In the genomic region with DNA sequence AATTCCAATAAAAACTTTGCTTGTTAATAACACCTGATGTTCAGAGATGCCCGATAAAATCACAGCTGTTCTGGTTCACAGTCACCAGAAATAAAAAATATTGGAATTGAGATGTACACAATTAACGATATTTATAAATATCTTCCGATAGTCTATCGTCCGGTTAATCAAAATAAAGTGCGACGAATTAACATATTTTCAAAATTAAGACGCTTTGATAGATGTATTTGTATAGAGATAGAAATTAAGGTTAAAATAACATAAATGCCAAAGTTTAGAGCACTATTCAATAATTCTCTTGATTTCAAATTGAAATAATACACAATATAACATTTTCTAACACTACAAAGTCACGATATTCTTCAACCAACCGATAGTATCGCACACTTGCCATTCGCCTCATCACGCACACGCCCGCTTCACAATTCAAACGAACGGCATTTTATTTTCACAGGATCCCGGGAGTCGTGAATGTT, we compare ENCODE assay signal across 1 fruit fly cellular context.
TF ChIP-seq lines count a peak whose summit lies in the region.

Gene CG3281, minus strand, starts transcription at position 67 of the 476 bp plus-strand sequence.
Gene aurA, plus strand, starts transcription at position 386 of the 476 bp plus-strand sequence.

TF ChIP-seq in whole organism, embryonic, 481 proteins besides CTCF, POLR2A, EP300 and RAD21 (continued from another document and continues in another):
- TF ChIP-seq Hr39 (optimal IDR thresholded peaks at IDR 0.05; lab: Kevin White, UChicago) (no peak), rib (GFP tag; IDR thresholded peaks at IDR 0.05; lab: Robert Waterston, UW) (no peak), sqz (GFP tag; optimal IDR thresholded peaks at IDR 0.05; lab: Kevin White, UChicago) (peak; percentile 73), CG4854 (GFP tag; optimal IDR thresholded peaks at IDR 0.05; lab: Kevin White, UChicago) (no peak), CG10209 (GFP tag; optimal IDR thresholded peaks at IDR 0.05; lab: Kevin White, UChicago) (peak; percentile 56), gcm2 (GFP tag; optimal IDR thresholded peaks at IDR 0.05; lab: Kevin White, UChicago) (no peak), dmrt99B (tag; optimal IDR thresholded peaks at IDR 0.05; lab: Kevin White, UChicago) (no peak), CG8089 (GFP tag; optimal IDR thresholded peaks at IDR 0.05; lab: Kevin White, UChicago) (peak; percentile 38), NC2α (GFP tag; optimal IDR thresholded peaks at IDR 0.05; lab: Kevin White, UChicago) (peak; percentile 14), wek (GFP tag; optimal IDR thresholded peaks at IDR 0.05; lab: Kevin White, UChicago) (no peak), scrt (GFP tag; optimal IDR thresholded peaks at IDR 0.05; lab: Kevin White, UChicago) (no peak), schlank (tag; optimal IDR thresholded peaks at IDR 0.05; lab: Kevin White, UChicago) (peak; percentile 27), Dfd (GFP tag; optimal IDR thresholded peaks at IDR 0.05; lab: Kevin White, UChicago) (no peak), knrl (GFP tag; IDR thresholded peaks at IDR 0.05; lab: Robert Waterston, UW; ENCODE audit: partially characterized antibody) (peak; percentile 99), Gsc (GFP tag; IDR thresholded peaks at IDR 0.05; lab: Robert Waterston, UW) (no peak), Atf3 (GFP tag; optimal IDR thresholded peaks at IDR 0.05; lab: Kevin White, UChicago) (peak; percentile 49), CG7556 (GFP tag; optimal IDR thresholded peaks at IDR 0.05; lab: Kevin White, UChicago) (peak; percentile 54), pfk (GFP tag; optimal IDR thresholded peaks at IDR 0.05; lab: Kevin White, UChicago) (no peak), NFAT (GFP tag; IDR thresholded peaks at IDR 0.05; lab: Robert Waterston, UW) (peak; percentile 4; the same call in 1 of the 2 replicates), CG4282 (GFP tag; optimal IDR thresholded peaks at IDR 0.05; lab: Kevin White, UChicago) (peak; percentile 36), CG5245 (GFP tag; optimal IDR thresholded peaks at IDR 0.05; lab: Kevin White, UChicago) (peak; percentile 32), Hmx (GFP tag; optimal IDR thresholded peaks at IDR 0.05; lab: Kevin White, UChicago) (peak; percentile 68), org-1 (GFP tag; optimal IDR thresholded peaks at IDR 0.05; lab: Kevin White, UChicago) (no peak), esg (GFP tag; conservative IDR thresholded peaks at IDR 0.05; lab: Robert Waterston, UW) (peak; percentile 49; the same call in 1 of the 2 replicates), fd102C (GFP tag; optimal IDR thresholded peaks at IDR 0.05; lab: Kevin White, UChicago) (no peak), CG5953 (GFP tag; IDR thresholded peaks at IDR 0.05; lab: Robert Waterston, UW) (no peak), CG8281 (tag; optimal IDR thresholded peaks at IDR 0.05; lab: Kevin White, UChicago) (no peak), Bgb (GFP tag; IDR thresholded peaks at IDR 0.05; lab: Robert Waterston, UW; ENCODE audit: partially characterized antibody) (peak; percentile 93), CG6813 (GFP tag; optimal IDR thresholded peaks at IDR 0.05; lab: Kevin White, UChicago) (no peak), CG4617 (GFP tag; optimal IDR thresholded peaks at IDR 0.05; lab: Kevin White, UChicago; ENCODE audit: borderline replicate concordance) (peak; percentile 71), NfI (GFP tag; optimal IDR thresholded peaks at IDR 0.05; lab: Kevin White, UChicago) (peak; percentile 63), gt (GFP tag; IDR thresholded peaks at IDR 0.05; lab: Robert Waterston, UW) (no peak), CG17568 (GFP tag; optimal IDR thresholded peaks at IDR 0.05; lab: Kevin White, UChicago) (no peak), CG9727 (GFP tag; optimal IDR thresholded peaks at IDR 0.05; lab: Kevin White, UChicago) (peak; percentile 76), CG10462 (GFP tag; optimal IDR thresholded peaks at IDR 0.05; lab: Kevin White, UChicago) (peak; percentile 48), HmgD (GFP tag; optimal IDR thresholded peaks at IDR 0.05; lab: Kevin White, UChicago) (peak; percentile 64), ATbp (GFP tag; optimal IDR thresholded peaks at IDR 0.05; lab: Kevin White, UChicago) (no peak), Oli (tag; optimal IDR thresholded peaks at IDR 0.05; lab: Kevin White, UChicago) (peak; percentile 44), B-H1 (GFP tag; IDR thresholded peaks at IDR 0.05; lab: Robert Waterston, UW) (no peak), Lhr (GFP tag; optimal IDR thresholded peaks at IDR 0.05; lab: Kevin White, UChicago) (peak; percentile 77), CG6791 (GFP tag; IDR thresholded peaks at IDR 0.05; lab: Robert Waterston, UW; ENCODE audit: partially characterized antibody) (peak; percentile 92), Lpt (GFP tag; optimal IDR thresholded peaks at IDR 0.05; lab: Kevin White, UChicago) (no peak), CG4820 (GFP tag; optimal IDR thresholded peaks at IDR 0.05; lab: Kevin White, UChicago) (peak; percentile 54), slp2 (GFP tag; optimal IDR thresholded peaks at IDR 0.05; lab: Kevin White, UChicago) (peak; percentile 66), CG14965 (GFP tag; optimal IDR thresholded peaks at IDR 0.05; lab: Kevin White, UChicago; ENCODE audit: borderline replicate concordance) (no peak), nmo (GFP tag; optimal IDR thresholded peaks at IDR 0.05; lab: Kevin White, UChicago) (peak; percentile 88), hkb (optimal IDR thresholded peaks at IDR 0.05; lab: Kevin White, UChicago) (no peak), hkb (GFP tag; IDR thresholded peaks at IDR 0.05; lab: Robert Waterston, UW) (0 out of 2 replicates have a peak, but pooled peaks have one; percentile 40), CG7839 (tag; optimal IDR thresholded peaks at IDR 0.05; lab: Kevin White, UChicago) (peak; percentile 71), CG9797 (GFP tag; optimal IDR thresholded peaks at IDR 0.05; lab: Kevin White, UChicago) (peak; percentile 57), CG2120 (GFP tag; optimal IDR thresholded peaks at IDR 0.05; lab: Kevin White, UChicago) (peak; percentile 90), en (GFP tag; optimal IDR thresholded peaks at IDR 0.05; lab: Kevin White, UChicago) (no peak), CG3407 (GFP tag; optimal IDR thresholded peaks at IDR 0.05; lab: Kevin White, UChicago) (peak; percentile 1), CG5180 (GFP tag; optimal IDR thresholded peaks at IDR 0.05; lab: Kevin White, UChicago) (no peak), Pdp1 (GFP tag; optimal IDR thresholded peaks at IDR 0.05; lab: Kevin White, UChicago) (peak; percentile 78 to 82), CG17385 (GFP tag; optimal IDR thresholded peaks at IDR 0.05; lab: Kevin White, UChicago) (peak; percentile 44), C15 (GFP tag; IDR thresholded peaks at IDR 0.05; lab: Robert Waterston, UW) (no peak), CG11247 (GFP tag; IDR thresholded peaks at IDR 0.05; lab: Robert Waterston, UW) (peak; percentile 55), CG16779 (GFP tag; IDR thresholded peaks at IDR 0.05; lab: Robert Waterston, UW) (no peak), CG32767 (GFP tag; IDR thresholded peaks at IDR 0.05; lab: Robert Waterston, UW) (peak; percentile 31; the same call in 1 of the 2 replicates), ranshi (GFP tag; IDR thresholded peaks at IDR 0.05; lab: Robert Waterston, UW) (peak; percentile 25; the same call in 1 of the 2 replicates), CG6683 (GFP tag; optimal IDR thresholded peaks at IDR 0.05; lab: Kevin White, UChicago) (no peak), E2f1 (GFP tag; IDR thresholded peaks at IDR 0.05; lab: Robert Waterston, UW) (peak; percentile 38), btn (GFP tag; optimal IDR thresholded peaks at IDR 0.05; lab: Kevin White, UChicago) (no peak), lmd (GFP tag; IDR thresholded peaks at IDR 0.05; lab: Robert Waterston, UW) (peak; percentile 60; the same call in 1 of the 2 replicates), CG10366 (GFP tag; IDR thresholded peaks at IDR 0.05; lab: Robert Waterston, UW) (peak; percentile 21; the same call in 1 of the 2 replicates), CG12299 (tag; optimal IDR thresholded peaks at IDR 0.05; lab: Kevin White, UChicago) (peak; percentile 10), ERR (GFP tag; optimal IDR thresholded peaks at IDR 0.05; lab: Kevin White, UChicago) (peak; percentile 64), croc (GFP tag; conservative IDR thresholded peaks at IDR 0.05; lab: Robert Waterston, UW) (peak; percentile 35), Abd-B (GFP tag; optimal IDR thresholded peaks at IDR 0.05; lab: Kevin White, UChicago) (peak; percentile 87), jing (GFP tag; optimal IDR thresholded peaks at IDR 0.05; lab: Kevin White, UChicago) (no peak), CG7786 (GFP tag; optimal IDR thresholded peaks at IDR 0.05; lab: Kevin White, UChicago) (peak; percentile 82), CG10267 (tag; optimal IDR thresholded peaks at IDR 0.05; lab: Kevin White, UChicago) (peak; percentile 98), ftz-f1 (GFP tag; optimal IDR thresholded peaks at IDR 0.05; lab: Kevin White, UChicago) (no peak), nau (GFP tag; optimal IDR thresholded peaks at IDR 0.05; lab: Kevin White, UChicago) (no peak), Doc2 (GFP tag; IDR thresholded peaks at IDR 0.05; lab: Robert Waterston, UW) (no peak), Dll (GFP tag; IDR thresholded peaks at IDR 0.05; lab: Robert Waterston, UW; ENCODE audit: partially characterized antibody) (peak; percentile 99), psq (GFP tag; optimal IDR thresholded peaks at IDR 0.05; lab: Kevin White, UChicago) (peak; percentile 49), CG1233 (GFP tag; optimal IDR thresholded peaks at IDR 0.05; lab: Kevin White, UChicago) (peak; percentile 45), ash1 (GFP tag; optimal IDR thresholded peaks at IDR 0.05; lab: Kevin White, UChicago) (no peak), CG14441 (GFP tag; IDR thresholded peaks at IDR 0.05; lab: Robert Waterston, UW) (no peak; the same call in 1 of the 2 replicates), odd (GFP tag; optimal IDR thresholded peaks at IDR 0.05; lab: Kevin White, UChicago) (no peak), CG14710 (tag; optimal IDR thresholded peaks at IDR 0.05; lab: Kevin White, UChicago) (peak; percentile 92), CG2129 (GFP tag; IDR thresholded peaks at IDR 0.05; lab: Robert Waterston, UW; ENCODE audit: partially characterized antibody) (peak; percentile 97), dpn (GFP tag; optimal IDR thresholded peaks at IDR 0.05; lab: Kevin White, UChicago) (peak; percentile 72 to 83), CG8290 (GFP tag; optimal IDR thresholded peaks at IDR 0.05; lab: Kevin White, UChicago) (peak; percentile 86), CG8290 (tag; optimal IDR thresholded peaks at IDR 0.05; lab: Kevin White, UChicago) (peak; percentile 50 to 72), mirr (GFP tag; optimal IDR thresholded peaks at IDR 0.05; lab: Kevin White, UChicago) (no peak), jigr1 (GFP tag; IDR thresholded peaks at IDR 0.05; lab: Robert Waterston, UW) (no peak), CG2199 (GFP tag; IDR thresholded peaks at IDR 0.05; lab: Robert Waterston, UW) (no peak), Dip3 (GFP tag; optimal IDR thresholded peaks at IDR 0.05; lab: Kevin White, UChicago) (peak; percentile 65), CG15073 (GFP tag; optimal IDR thresholded peaks at IDR 0.05; lab: Kevin White, UChicago) (no peak), YL-1 (GFP tag; optimal IDR thresholded peaks at IDR 0.05; lab: Kevin White, UChicago) (peak; percentile 68), salm (tag; optimal IDR thresholded peaks at IDR 0.05; lab: Kevin White, UChicago) (peak; percentile 15), CG34422 (GFP tag; IDR thresholded peaks at IDR 0.05; lab: Robert Waterston, UW) (no peak; the same call in 1 of the 3 replicates), CG2202 (tag; optimal IDR thresholded peaks at IDR 0.05; lab: Kevin White, UChicago) (peak; percentile 20), Six4 (GFP tag; optimal IDR thresholded peaks at IDR 0.05; lab: Kevin White, UChicago) (peak; percentile 59), D19B (GFP tag; optimal IDR thresholded peaks at IDR 0.05; lab: Kevin White, UChicago) (peak; percentile 26), jumu (GFP tag; optimal IDR thresholded peaks at IDR 0.05; lab: Kevin White, UChicago) (peak; percentile 87), HLH3B (GFP tag; IDR thresholded peaks at IDR 0.05; lab: Robert Waterston, UW) (peak; percentile 19; the same call in 1 of the 2 replicates), gce (GFP tag; IDR thresholded peaks at IDR 0.05; lab: Robert Waterston, UW) (no peak), ttk (GFP tag; IDR thresholded peaks at IDR 0.05; lab: Robert Waterston, UW) (peak; percentile 50), CG6272 (GFP tag; IDR thresholded peaks at IDR 0.05; lab: Robert Waterston, UW) (peak; percentile 67), CG2712 (tag; optimal IDR thresholded peaks at IDR 0.05; lab: Kevin White, UChicago) (peak; percentile 85), CG16813 (GFP tag; IDR thresholded peaks at IDR 0.05; lab: Robert Waterston, UW; ENCODE audit: partially characterized antibody) (peak; percentile 99), Sox100B (GFP tag; optimal IDR thresholded peaks at IDR 0.05; lab: Kevin White, UChicago) (no peak), CG7963 (GFP tag; IDR thresholded peaks at IDR 0.05; lab: Robert Waterston, UW; ENCODE audit: partially characterized antibody) (peak; percentile 88), CG6254 (GFP tag; optimal IDR thresholded peaks at IDR 0.05; lab: Kevin White, UChicago) (no peak), Opbp (GFP tag; IDR thresholded peaks at IDR 0.05; lab: Robert Waterston, UW; ENCODE audit: partially characterized antibody) (peak; percentile 92), CG15479 (GFP tag; optimal IDR thresholded peaks at IDR 0.05; lab: Kevin White, UChicago) (no peak), tgo (GFP tag; IDR thresholded peaks at IDR 0.05; lab: Robert Waterston, UW) (peak; percentile 49; the same call in 1 of the 3 replicates), CG17802 (tag; optimal IDR thresholded peaks at IDR 0.05; lab: Kevin White, UChicago) (no peak), CG9932 (GFP tag; IDR thresholded peaks at IDR 0.05; lab: Robert Waterston, UW) (peak; percentile 87), NC2β (GFP tag; optimal IDR thresholded peaks at IDR 0.05; lab: Kevin White, UChicago) (peak; percentile 76), ind (GFP tag; optimal IDR thresholded peaks at IDR 0.05; lab: Kevin White, UChicago) (peak; percentile 76), CG30403 (GFP tag; optimal IDR thresholded peaks at IDR 0.05; lab: Kevin White, UChicago) (peak; percentile 89), CG12744 (GFP tag; optimal IDR thresholded peaks at IDR 0.05; lab: Kevin White, UChicago) (peak; percentile 39), ab (GFP tag; optimal IDR thresholded peaks at IDR 0.05; lab: Kevin White, UChicago) (no peak), gfzf (GFP tag; optimal IDR thresholded peaks at IDR 0.05; lab: Kevin White, UChicago) (peak; percentile 43), danr (GFP tag; IDR thresholded peaks at IDR 0.05; lab: Robert Waterston, UW) (no peak), gsb (GFP tag; IDR thresholded peaks at IDR 0.05; lab: Robert Waterston, UW) (no peak), shn (GFP tag; optimal IDR thresholded peaks at IDR 0.05; lab: Kevin White, UChicago) (peak; percentile 80), CG15011 (GFP tag; optimal IDR thresholded peaks at IDR 0.05; lab: Kevin White, UChicago) (no peak), her (GFP tag; optimal IDR thresholded peaks at IDR 0.05; lab: Kevin White, UChicago) (peak; percentile 50)
